Worm (Caenorhabditis elegans): ENCODE results near the gene F41C3.1.

F41C3.1 gene

ce11 chrII:4752257-4752728 lies at the start of gene F41C3.1:
Gene F41C3.1, plus strand, starts transcription at chrII:4752307.
- TF ChIP-seq T22C8.4 (GFP tag; IDR thresholded peaks at IDR 0.05) (no peak), med-1 (GFP tag; optimal IDR thresholded peaks at IDR 0.05; ENCODE audit: insufficient read depth) (no peak), klf-2 (GFP tag; conservative IDR thresholded peaks at IDR 0.05) (no peak), cog-1 (tag; optimal IDR thresholded peaks at IDR 0.05) (no peak), tab-1 (GFP tag; IDR thresholded peaks at IDR 0.05) (no peak), ztf-23 (GFP tag; IDR thresholded peaks at IDR 0.05) (no peak), ref-1 (GFP tag; conservative IDR thresholded peaks at IDR 0.05) (no peak), ztf-29 (GFP tag; IDR thresholded peaks at IDR 0.05) (no peak)

ce11 chrII:4703011-4703410 lies 49.1 kb upstream of the F41C3.1 start:
- TF ChIP-seq tab-1 (GFP tag; IDR thresholded peaks at IDR 0.05) (no peak), ztf-23 (GFP tag; IDR thresholded peaks at IDR 0.05) (no peak), T22C8.4 (GFP tag; IDR thresholded peaks at IDR 0.05) (no peak), klf-2 (GFP tag; conservative IDR thresholded peaks at IDR 0.05) (no peak), ref-1 (GFP tag; conservative IDR thresholded peaks at IDR 0.05) (no peak), flt-1 (GFP tag; IDR thresholded peaks at IDR 0.05) (no peak), med-1 (GFP tag; optimal IDR thresholded peaks at IDR 0.05; ENCODE audit: insufficient read depth) (no peak), ztf-29 (GFP tag; IDR thresholded peaks at IDR 0.05) (no peak), cog-1 (tag; optimal IDR thresholded peaks at IDR 0.05) (no peak)

- TF ChIP-seq ztf-29 (GFP tag; IDR thresholded peaks at IDR 0.05) (no peak), flt-1 (GFP tag; IDR thresholded peaks at IDR 0.05) (no peak), T22C8.4 (GFP tag; IDR thresholded peaks at IDR 0.05) (no peak)
Observed at ce11 chrII:4706359-4706871, 45.7 kb upstream of the F41C3.1 start, which contains the start of the genes F10G7.9 and tsn-1. Gene F10G7.9, minus strand, starts transcription at chrII:4706485. Gene tsn-1, plus strand, starts transcription at chrII:4706821.

- TF ChIP-seq ztf-29 (GFP tag; IDR thresholded peaks at IDR 0.05) (no peak), med-1 (GFP tag; optimal IDR thresholded peaks at IDR 0.05; ENCODE audit: insufficient read depth) (no peak), flt-1 (GFP tag; IDR thresholded peaks at IDR 0.05) (no peak), ref-1 (GFP tag; conservative IDR thresholded peaks at IDR 0.05) (no peak), cog-1 (tag; optimal IDR thresholded peaks at IDR 0.05) (no peak), ztf-23 (GFP tag; IDR thresholded peaks at IDR 0.05) (no peak), T22C8.4 (GFP tag; IDR thresholded peaks at IDR 0.05) (no peak), klf-2 (GFP tag; conservative IDR thresholded peaks at IDR 0.05) (no peak), tab-1 (GFP tag; IDR thresholded peaks at IDR 0.05) (no peak)
Observed at ce11 chrII:4710120-4710519, 42.0 kb upstream of the F41C3.1 start, which contains the start of gene tag-151. Gene tag-151, plus strand, starts transcription at chrII:4710277.

ce11 chrII:4710813-4711212 lies 41.3 kb upstream of the F41C3.1 start:
- no peak for TF ChIP-seq T22C8.4 (GFP tag; IDR thresholded peaks at IDR 0.05)
- no peak for TF ChIP-seq cog-1 (tag; optimal IDR thresholded peaks at IDR 0.05)
- no peak for TF ChIP-seq flt-1 (GFP tag; IDR thresholded peaks at IDR 0.05)
- no peak for TF ChIP-seq ztf-29 (GFP tag; IDR thresholded peaks at IDR 0.05)
- no peak for TF ChIP-seq med-1 (GFP tag; optimal IDR thresholded peaks at IDR 0.05; ENCODE audit: insufficient read depth)
- TF ChIP-seq ztf-23 (GFP tag; IDR thresholded peaks at IDR 0.05) = no peak
- TF ChIP-seq tab-1 (GFP tag; IDR thresholded peaks at IDR 0.05) = no peak
- TF ChIP-seq ref-1 (GFP tag; conservative IDR thresholded peaks at IDR 0.05) = no peak

- TF ChIP-seq ref-1 (GFP tag; conservative IDR thresholded peaks at IDR 0.05) (no peak), med-1 (GFP tag; optimal IDR thresholded peaks at IDR 0.05; ENCODE audit: insufficient read depth) (no peak), flt-1 (GFP tag; IDR thresholded peaks at IDR 0.05) (no peak), ztf-29 (GFP tag; IDR thresholded peaks at IDR 0.05) (no peak), ztf-23 (GFP tag; IDR thresholded peaks at IDR 0.05) (no peak), cog-1 (tag; optimal IDR thresholded peaks at IDR 0.05) (no peak), tab-1 (GFP tag; IDR thresholded peaks at IDR 0.05) (no peak), klf-2 (GFP tag; conservative IDR thresholded peaks at IDR 0.05) (no peak), T22C8.4 (GFP tag; IDR thresholded peaks at IDR 0.05) (no peak)
Observed at ce11 chrII:4715676-4716075, 36.4 kb upstream of the F41C3.1 start, which contains the start of gene F41C3.8. Gene F41C3.8, plus strand, starts transcription at chrII:4716046.

- TF ChIP-seq tab-1 (GFP tag; IDR thresholded peaks at IDR 0.05) = no peak
- no peak for TF ChIP-seq ref-1 (GFP tag; conservative IDR thresholded peaks at IDR 0.05)
Observed at ce11 chrII:4726120-4726519, 26.0 kb upstream of the F41C3.1 start, which contains the start of gene F10G7.10. Gene F10G7.10, minus strand, starts transcription at chrII:4726264.

- TF ChIP-seq ztf-29 (GFP tag; IDR thresholded peaks at IDR 0.05) = no peak
- TF ChIP-seq klf-2 (GFP tag; conservative IDR thresholded peaks at IDR 0.05) = no peak
- TF ChIP-seq tab-1 (GFP tag; IDR thresholded peaks at IDR 0.05) = no peak
- no peak for TF ChIP-seq flt-1 (GFP tag; IDR thresholded peaks at IDR 0.05)
- TF ChIP-seq ref-1 (GFP tag; conservative IDR thresholded peaks at IDR 0.05) = no peak
- TF ChIP-seq med-1 (GFP tag; optimal IDR thresholded peaks at IDR 0.05; ENCODE audit: insufficient read depth) = no peak
- no peak for TF ChIP-seq cog-1 (tag; optimal IDR thresholded peaks at IDR 0.05)
- no peak for TF ChIP-seq T22C8.4 (GFP tag; IDR thresholded peaks at IDR 0.05)
- no peak for TF ChIP-seq ztf-23 (GFP tag; IDR thresholded peaks at IDR 0.05)
Observed at ce11 chrII:4726750-4727384, 25.2 kb upstream of the F41C3.1 start.

- TF ChIP-seq ztf-29 (GFP tag; IDR thresholded peaks at IDR 0.05) = no peak
- TF ChIP-seq flt-1 (GFP tag; IDR thresholded peaks at IDR 0.05) = no peak
- no peak for TF ChIP-seq ref-1 (GFP tag; conservative IDR thresholded peaks at IDR 0.05)
- no peak for TF ChIP-seq med-1 (GFP tag; optimal IDR thresholded peaks at IDR 0.05; ENCODE audit: insufficient read depth)
- TF ChIP-seq tab-1 (GFP tag; IDR thresholded peaks at IDR 0.05) = no peak
- TF ChIP-seq klf-2 (GFP tag; conservative IDR thresholded peaks at IDR 0.05) = no peak
- TF ChIP-seq cog-1 (tag; optimal IDR thresholded peaks at IDR 0.05) = no peak
- TF ChIP-seq ztf-23 (GFP tag; IDR thresholded peaks at IDR 0.05) = no peak
- no peak for TF ChIP-seq T22C8.4 (GFP tag; IDR thresholded peaks at IDR 0.05)
Observed at ce11 chrII:4727769-4728168, 24.3 kb upstream of the F41C3.1 start, which contains the start of gene ttr-41. Gene ttr-41, minus strand, starts transcription at chrII:4727869.

- no peak for TF ChIP-seq ztf-29 (GFP tag; IDR thresholded peaks at IDR 0.05)
- no peak for TF ChIP-seq tab-1 (GFP tag; IDR thresholded peaks at IDR 0.05)
- no peak for TF ChIP-seq ztf-23 (GFP tag; IDR thresholded peaks at IDR 0.05)
- no peak for TF ChIP-seq med-1 (GFP tag; optimal IDR thresholded peaks at IDR 0.05; ENCODE audit: insufficient read depth)
- no peak for TF ChIP-seq cog-1 (tag; optimal IDR thresholded peaks at IDR 0.05)
- no peak for TF ChIP-seq ref-1 (GFP tag; conservative IDR thresholded peaks at IDR 0.05)
- TF ChIP-seq flt-1 (GFP tag; IDR thresholded peaks at IDR 0.05) = no peak
- no peak for TF ChIP-seq T22C8.4 (GFP tag; IDR thresholded peaks at IDR 0.05)
- no peak for TF ChIP-seq klf-2 (GFP tag; conservative IDR thresholded peaks at IDR 0.05)
Observed at ce11 chrII:4728687-4729086, 23.4 kb upstream of the F41C3.1 start.
